Fruit fly (Drosophila melanogaster) whole organism, embryonic: Measurements from ENCODE around the gene Sirt4.

Experiments
- Abd-B ChIP-seq: fragments of 200-800 bp; sonication (Bioruptor generic); optimal IDR thresholded peaks from 2 replicates; lab custom pipeline; 2018; ENCODE audit warnings: missing biosample characterization, mild to moderate bottlenecking, missing genetic modification characterization, moderate library complexity
- BEAF-32 ChIP-seq: fragments of 200-800 bp; sonication (Bioruptor generic); optimal IDR thresholded peaks from 3 replicates; lab custom pipeline; 2017; ENCODE audit warnings: missing biosample characterization, missing genetic modification characterization, mild to moderate bottlenecking, moderate library complexity, missing genetic modification reagents
- CG1024 ChIP-seq: fragments of 200-800 bp; sonication (Bioruptor generic); IDR thresholded peaks from 2 replicates; pipeline ENCODE4 v1.3.6; 2022; ENCODE audit warnings: missing biosample characterization, missing genetic modification characterization
- CG13894 ChIP-seq: fragments of 200-800 bp; sonication (Bioruptor generic); optimal IDR thresholded peaks from 3 replicates; lab custom pipeline; 2018; ENCODE audit warnings: missing biosample characterization, mild to moderate bottlenecking, missing genetic modification characterization, moderate library complexity
- CG15601 ChIP-seq: fragments of 200-800 bp; sonication (Bioruptor generic); optimal IDR thresholded peaks from 3 replicates; lab custom pipeline; 2019; ENCODE audit warnings: missing biosample characterization, mild to moderate bottlenecking, missing genetic modification characterization, moderate library complexity
- CG15696 ChIP-seq: fragments of 200-800 bp; sonication (Bioruptor generic); optimal IDR thresholded peaks from 2 replicates; lab custom pipeline; 2019; ENCODE audit warnings: missing biosample characterization, mild to moderate bottlenecking, missing genetic modification characterization, moderate library complexity
- CG1603 ChIP-seq: fragments of 200-800 bp; sonication (Bioruptor generic); optimal IDR thresholded peaks from 2 replicates; lab custom pipeline; 2019; ENCODE audit warnings: missing biosample characterization, mild to moderate bottlenecking, missing genetic modification characterization, moderate library complexity
- CG17186 ChIP-seq: fragments of 200-800 bp; sonication (Bioruptor generic); optimal IDR thresholded peaks from 3 replicates; lab custom pipeline; 2017; ENCODE audit warnings: missing biosample characterization, missing genetic modification reagents, missing genetic modification characterization
- CG17802 ChIP-seq: fragments of 200-800 bp; sonication (Bioruptor generic); optimal IDR thresholded peaks from 2 replicates; lab custom pipeline; 2018; ENCODE audit warnings: missing biosample characterization, mild to moderate bottlenecking, missing genetic modification characterization, moderate library complexity
- CG18619 ChIP-seq: fragments of 200-800 bp; sonication (Bioruptor generic); optimal IDR thresholded peaks from 3 replicates; lab custom pipeline; 2017; ENCODE audit warnings: missing biosample characterization, mild to moderate bottlenecking, missing genetic modification characterization
- CG2712 ChIP-seq: fragments of 200-800 bp; optimal IDR thresholded peaks from 3 replicates; lab custom pipeline; 2019; ENCODE audit warnings: missing biosample characterization, mild to moderate bottlenecking, missing genetic modification characterization, moderate library complexity
- CG2875 ChIP-seq: fragments of 200-800 bp; sonication (Bioruptor generic); optimal IDR thresholded peaks from 2 replicates; lab custom pipeline; 2017; ENCODE audit warnings: missing biosample characterization, mild to moderate bottlenecking, missing genetic modification characterization, missing genetic modification reagents
- CG3065 ChIP-seq: fragments of 200-800 bp; sonication (Bioruptor generic); optimal IDR thresholded peaks from 2 replicates; lab custom pipeline; 2016; ENCODE audit warnings: missing biosample characterization, missing genetic modification characterization
- CG3995 ChIP-seq: fragments of 200-800 bp; sonication (Bioruptor generic); optimal IDR thresholded peaks from 3 replicates; lab custom pipeline; 2016; ENCODE audit warnings: missing biosample characterization, missing genetic modification characterization
- CG5180 ChIP-seq: fragments of 200-800 bp; sonication (Bioruptor generic); optimal IDR thresholded peaks from 3 replicates; lab custom pipeline; 2017; ENCODE audit warnings: missing biosample characterization, missing genetic modification characterization, mild to moderate bottlenecking, moderate library complexity, missing genetic modification reagents
- CG6854 ChIP-seq: fragments of 200-800 bp; sonication (Bioruptor generic); optimal IDR thresholded peaks from 3 replicates; lab custom pipeline; 2017; ENCODE audit warnings: missing biosample characterization, mild to moderate bottlenecking, missing genetic modification characterization
- CG7357 ChIP-seq: fragments of 200-800 bp; sonication (Bioruptor generic); IDR thresholded peaks from 3 replicates; pipeline ENCODE4 v1.3.6; 2022; ENCODE audit warnings: missing biosample characterization, missing genetic modification characterization
- CG8281 ChIP-seq: fragments of 200-800 bp; sonication (Bioruptor generic); optimal IDR thresholded peaks from 2 replicates; lab custom pipeline; 2018; ENCODE audit warnings: missing biosample characterization, mild to moderate bottlenecking, missing genetic modification characterization, moderate library complexity
- CG8359 ChIP-seq: fragments of 200-800 bp; sonication (Bioruptor generic); optimal IDR thresholded peaks from 2 replicates; lab custom pipeline; 2017; ENCODE audit warnings: missing biosample characterization, mild to moderate bottlenecking, missing genetic modification characterization, borderline replicate concordance
- CHES-1-like ChIP-seq: fragments of 200-800 bp; sonication (Bioruptor generic); optimal IDR thresholded peaks from 2 replicates; lab custom pipeline; 2016; ENCODE audit warnings: missing biosample characterization, missing genetic modification characterization
- CkIIα-i1 ChIP-seq: fragments of 200-800 bp; sonication (Bioruptor generic); IDR thresholded peaks from 2 replicates; pipeline ENCODE4 v1.3.6; 2022; ENCODE audit warnings: missing biosample characterization, missing genetic modification characterization
- CoRest ChIP-seq: fragments of 200-800 bp; sonication (Bioruptor generic); optimal IDR thresholded peaks from 3 replicates; lab custom pipeline; 2018; ENCODE audit warnings: missing biosample characterization, mild to moderate bottlenecking, missing genetic modification characterization, moderate library complexity
- D19B ChIP-seq: fragments of 200-800 bp; sonication (Bioruptor generic); optimal IDR thresholded peaks from 2 replicates; lab custom pipeline; 2017; ENCODE audit warnings: missing biosample characterization, mild to moderate bottlenecking, missing genetic modification characterization
- Dip2 ChIP-seq: fragments of 200-800 bp; sonication (Bioruptor generic); IDR thresholded peaks from 2 replicates; pipeline ENCODE4 v1.3.6; 2022; ENCODE audit warnings: missing biosample characterization, missing genetic modification characterization
- Eip74EF ChIP-seq, 2 experiments: fragments of 200-800 bp in 1 of 2; fragments of >200 bp in 1 of 2; sonication (Bioruptor generic) in 1 of 2; optimal IDR thresholded peaks; 2 replicates each; lab custom pipeline; 2017 to 2019; ENCODE audit warnings: missing biosample characterization in 2 of 2, missing genetic modification characterization in 2 of 2, mild to moderate bottlenecking in 1 of 2, moderate library complexity in 1 of 2
- Meics ChIP-seq: fragments of 200-800 bp; sonication (Bioruptor generic); optimal IDR thresholded peaks from 2 replicates; lab custom pipeline; 2017; ENCODE audit warnings: missing biosample characterization, mild to moderate bottlenecking, missing genetic modification characterization
- NfI ChIP-seq: fragments of 200-800 bp; sonication (Bioruptor generic); optimal IDR thresholded peaks from 3 replicates; lab custom pipeline; 2018; ENCODE audit warnings: missing biosample characterization, mild to moderate bottlenecking, missing genetic modification characterization, moderate library complexity
- Oli ChIP-seq: fragments of 200-800 bp; sonication (Bioruptor generic); optimal IDR thresholded peaks from 2 replicates; lab custom pipeline; 2018; ENCODE audit warnings: missing biosample characterization, mild to moderate bottlenecking, missing genetic modification characterization, moderate library complexity
- Ravus ChIP-seq: fragments of 200-800 bp; sonication (Bioruptor generic); IDR thresholded peaks from 2 replicates; pipeline ENCODE4 v1.3.6; 2022; ENCODE audit warnings: missing biosample characterization, missing genetic modification characterization
- Usf ChIP-seq: fragments of 200-800 bp; sonication (Bioruptor generic); optimal IDR thresholded peaks from 2 replicates; lab custom pipeline; 2017; ENCODE audit warnings: missing genotype, missing biosample characterization, missing genetic modification characterization
- aop ChIP-seq: fragments of 200-800 bp; sonication (Bioruptor generic); IDR thresholded peaks from 2 replicates; pipeline ENCODE4 v1.3.6; 2022; ENCODE audit warnings: missing biosample characterization, missing genetic modification characterization
- ash1 ChIP-seq: fragments of 200-800 bp; sonication (Bioruptor generic); optimal IDR thresholded peaks from 2 replicates; lab custom pipeline; 2018; ENCODE audit warnings: missing biosample characterization, mild to moderate bottlenecking, missing genetic modification characterization
- chn ChIP-seq: fragments of 200-800 bp; sonication (Bioruptor generic); optimal IDR thresholded peaks from 2 replicates; lab custom pipeline; 2016; ENCODE audit warnings: missing biosample characterization, missing genetic modification characterization
- crol ChIP-seq: fragments of 200-800 bp; sonication (Bioruptor generic); IDR thresholded peaks from 2 replicates; pipeline ENCODE4 v1.3.6; 2022; ENCODE audit warnings: missing biosample characterization, missing genetic modification characterization
- danr ChIP-seq: fragments of 200-800 bp; sonication (Bioruptor generic); IDR thresholded peaks from 2 replicates; pipeline ENCODE4 v1.3.6; 2022; ENCODE audit warnings: missing biosample characterization, missing genetic modification characterization
- dati ChIP-seq: fragments of 200-800 bp; sonication (Bioruptor generic); IDR thresholded peaks from 2 replicates; pipeline ENCODE4 v1.3.6; 2022; ENCODE audit warnings: missing biosample characterization, missing genetic modification characterization
- dm ChIP-seq: fragments of 200-800 bp; sonication (Bioruptor generic); optimal IDR thresholded peaks from 3 replicates; lab custom pipeline; 2016; ENCODE audit warnings: missing biosample characterization, missing genetic modification characterization
- dysf ChIP-seq: fragments of 200-800 bp; sonication (Bioruptor generic); IDR thresholded peaks from 3 replicates; pipeline ENCODE4 v1.3.6; 2022; ENCODE audit warnings: missing biosample characterization, missing genetic modification characterization
- exex ChIP-seq: fragments of 200-800 bp; sonication (Bioruptor generic); optimal IDR thresholded peaks from 4 replicates; lab custom pipeline; 2018; ENCODE audit warnings: missing biosample characterization, mild to moderate bottlenecking, missing genetic modification characterization, moderate library complexity
- gcm2 ChIP-seq: fragments of 200-800 bp; sonication (Bioruptor generic); optimal IDR thresholded peaks from 2 replicates; lab custom pipeline; 2016; ENCODE audit warnings: missing biosample characterization, missing genetic modification characterization
- hb ChIP-seq: fragments of 200-800 bp; sonication (Bioruptor generic); IDR thresholded peaks from 3 replicates; pipeline ENCODE4 v1.3.6; 2022; ENCODE audit warnings: missing biosample characterization, missing genetic modification characterization; ENCODE audit not compliant: partially characterized antibody
- kay ChIP-seq: fragments of 200-800 bp; sonication (Bioruptor generic); optimal IDR thresholded peaks from 2 replicates; lab custom pipeline; 2016; ENCODE audit warnings: missing biosample characterization, missing genetic modification characterization
- lbe ChIP-seq: fragments of 200-800 bp; sonication (Bioruptor generic); optimal IDR thresholded peaks from 2 replicates; lab custom pipeline; 2016; ENCODE audit warnings: missing biosample characterization, mild to moderate bottlenecking, missing genetic modification characterization
- lilli ChIP-seq: fragments of 200-800 bp; sonication (Bioruptor generic); optimal IDR thresholded peaks from 3 replicates; lab custom pipeline; 2016; ENCODE audit warnings: missing biosample characterization, missing genetic modification characterization
- nerfin-1 ChIP-seq: fragments of 200-800 bp; sonication (Bioruptor generic); optimal IDR thresholded peaks from 3 replicates; lab custom pipeline; 2019; ENCODE audit warnings: missing biosample characterization, mild to moderate bottlenecking, missing genetic modification characterization, moderate library complexity
- pros ChIP-seq: fragments of 200-800 bp; sonication (Bioruptor generic); optimal IDR thresholded peaks from 3 replicates; lab custom pipeline; 2019; ENCODE audit warnings: missing biosample characterization, mild to moderate bottlenecking, missing genetic modification characterization, moderate library complexity
- psq ChIP-seq: fragments of 200-800 bp; sonication (Bioruptor generic); optimal IDR thresholded peaks from 2 replicates; lab custom pipeline; 2017; ENCODE audit warnings: missing biosample characterization, missing genetic modification characterization
- pzg ChIP-seq: fragments of 200-800 bp; sonication (Bioruptor generic); optimal IDR thresholded peaks from 3 replicates; lab custom pipeline; 2018; ENCODE audit warnings: missing biosample characterization, mild to moderate bottlenecking, missing genetic modification characterization, moderate library complexity
- tap ChIP-seq: fragments of 200-800 bp; optimal IDR thresholded peaks from 3 replicates; lab custom pipeline; 2019; ENCODE audit warnings: missing biosample characterization, mild to moderate bottlenecking, missing genetic modification characterization, moderate library complexity

Sirt4 gene

DNA sequence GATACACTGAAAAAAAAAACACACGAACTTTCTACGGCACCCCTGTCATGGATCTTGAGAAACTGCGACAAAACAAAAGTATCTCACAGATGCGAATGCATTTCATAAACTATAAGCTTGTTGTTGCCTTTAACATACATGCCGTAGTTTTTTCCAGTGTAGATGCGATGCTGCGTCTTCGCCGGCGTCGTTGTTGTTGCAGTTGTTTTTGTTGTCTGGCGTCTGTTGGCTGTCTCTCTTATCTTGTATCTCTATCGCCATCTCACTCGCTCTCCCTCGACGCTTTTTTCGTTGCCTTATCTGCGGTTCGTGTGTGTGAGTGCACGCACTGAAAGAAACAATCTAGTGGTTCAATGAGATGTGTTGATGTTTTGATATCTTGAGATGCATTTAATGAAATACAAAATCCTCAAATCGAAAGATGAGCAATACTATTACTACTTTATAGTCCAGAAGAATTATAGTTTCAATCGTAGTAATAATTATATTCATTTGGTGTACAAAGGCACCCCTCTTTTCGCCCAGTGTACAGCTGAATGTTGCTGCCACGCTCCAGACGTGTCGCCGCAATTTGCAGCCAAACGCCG is 30.8 kb upstream of the Sirt4 start (continued):
- TF ChIP-seq CG15601 (tag; lab: Kevin White, UChicago) (peak; percentile 88), CG6854 (GFP tag; lab: Kevin White, UChicago) (peak; percentile 86), aop (peak; percentile 94), chn (GFP tag; lab: Kevin White, UChicago) (peak; percentile 97), CG2875 (GFP tag; lab: Kevin White, UChicago) (peak; percentile 95), dati (GFP tag; lab: Robert Waterston, UW) (peak; percentile 94), exex (tag; lab: Kevin White, UChicago) (peak; percentile 48), Oli (peak; percentile 95), lbe (GFP tag; lab: Kevin White, UChicago) (peak; percentile 94), psq (GFP tag; lab: Kevin White, UChicago) (peak; percentile 88), dysf (GFP tag; lab: Robert Waterston, UW) (peak; percentile 96), Usf (GFP tag; lab: Kevin White, UChicago) (peak; percentile 92), CG17186 (GFP tag; lab: Kevin White, UChicago) (peak; percentile 86), D19B (GFP tag; lab: Kevin White, UChicago) (peak; percentile 63), NfI (peak; percentile 95), kay (GFP tag; lab: Kevin White, UChicago) (peak; percentile 95), CG3995 (GFP tag; lab: Kevin White, UChicago) (peak; percentile 76), ash1 (GFP tag; lab: Kevin White, UChicago) (peak; percentile 66), CG8359 (peak; percentile 74), nerfin-1 (tag; lab: Kevin White, UChicago) (peak; percentile 92), CG17802 (peak; percentile 85), CG15696 (peak; percentile 97), lilli (peak; percentile 96), CG7357 (peak; percentile 88), CoRest (tag; lab: Kevin White, UChicago) (peak; percentile 95), gcm2 (GFP tag; lab: Kevin White, UChicago) (peak; percentile 98), hb (GFP tag; lab: Robert Waterston, UW) (no peak), CG2712 (tag; lab: Kevin White, UChicago) (peak; percentile 86), pzg (peak; percentile 14), CG1603 (tag; lab: Kevin White, UChicago) (peak; percentile 93), CG13894 (tag; lab: Kevin White, UChicago) (peak; percentile 78), CHES-1-like (peak; percentile 98), Dip2 (GFP tag; lab: Robert Waterston, UW) (no peak), CG18619 (peak; percentile 94), Abd-B (GFP tag; lab: Kevin White, UChicago) (peak; percentile 91), pros (GFP tag; lab: Kevin White, UChicago) (peak; percentile 62), BEAF-32 (no peak), CG3065 (GFP tag; lab: Kevin White, UChicago) (peak; percentile 95), CG5180 (GFP tag; lab: Kevin White, UChicago) (peak; percentile 86), tap (peak; percentile 58), CkIIα-i1 (GFP tag; lab: Robert Waterston, UW) (peak; percentile 89), Meics (peak; percentile 94), CG1024 (GFP tag; lab: Robert Waterston, UW) (peak; percentile 96), CG8281 (tag; lab: Kevin White, UChicago) (peak; percentile 84), Ravus (GFP tag; lab: Robert Waterston, UW) (peak; percentile 77), crol (GFP tag; lab: Robert Waterston, UW) (peak; percentile 48), danr (GFP tag; lab: Robert Waterston, UW) (peak; percentile 94), dm (GFP tag; lab: Kevin White, UChicago) (peak; percentile 96), Eip74EF (GFP tag; optimal IDR thresholded peaks at IDR 0.05; lab: Kevin White, UChicago) (peak in 1 of 2 experiments; percentile 89)
